Fruit fly (Drosophila melanogaster) whole organism, embryonic: ENCODE data around the gene CG32462.

ENCODE experiments used
- Bdp1 ChIP-seq: fragments of 200-800 bp; sonication (Bioruptor generic); optimal IDR thresholded peaks from 3 replicates; lab custom pipeline; 2016; ENCODE audit warnings: missing biosample characterization, missing genetic modification characterization
- CG18764 ChIP-seq: fragments of 200-800 bp; sonication (Bioruptor generic); optimal IDR thresholded peaks from 3 replicates; lab custom pipeline; 2016; ENCODE audit warnings: missing biosample characterization, missing genetic modification characterization
- CG2116 ChIP-seq: fragments of 200-800 bp; sonication (Bioruptor generic); optimal IDR thresholded peaks from 3 replicates; lab custom pipeline; 2018; ENCODE audit warnings: missing biosample characterization, mild to moderate bottlenecking, missing genetic modification characterization
- CG31365 ChIP-seq: fragments of 200-800 bp; sonication (Bioruptor generic); optimal IDR thresholded peaks from 2 replicates; lab custom pipeline; 2018; ENCODE audit warnings: missing biosample characterization, mild to moderate bottlenecking, missing genetic modification characterization
- CG9876 ChIP-seq: fragments of 200-800 bp; sonication (Bioruptor generic); optimal IDR thresholded peaks from 2 replicates; lab custom pipeline; 2016; ENCODE audit warnings: missing biosample characterization, missing genetic modification characterization
- CTCF ChIP-seq: fragments of 200-800 bp; sonication (Bioruptor generic); optimal IDR thresholded peaks from 2 replicates; lab custom pipeline; 2017; ENCODE audit warnings: missing biosample characterization, mild to moderate bottlenecking, missing genetic modification characterization, moderate library complexity
- Trl ChIP-seq, 3 experiments: fragments of >200 bp in 2 of 3; fragments of 200-800 bp in 1 of 3; sonication (Bioruptor generic) in 1 of 3; optimal IDR thresholded peaks; 2 replicates in 1 of 3; 3 replicates in 2 of 3; lab custom pipeline; 2016 to 2017; ENCODE audit warnings: missing biosample characterization in 1 of 3, missing genetic modification characterization in 1 of 3
- eyg ChIP-seq: fragments of 200-800 bp; sonication (Bioruptor generic); optimal IDR thresholded peaks from 3 replicates; lab custom pipeline; 2016; ENCODE audit warnings: missing biosample characterization, missing genetic modification characterization
- jing ChIP-seq: fragments of 200-800 bp; sonication (Bioruptor generic); optimal IDR thresholded peaks from 2 replicates; lab custom pipeline; 2018; ENCODE audit warnings: missing biosample characterization, mild to moderate bottlenecking, missing genetic modification characterization
- jumu ChIP-seq: fragments of 200-800 bp; sonication (Bioruptor generic); optimal IDR thresholded peaks from 3 replicates; lab custom pipeline; 2016; ENCODE audit warnings: missing biosample characterization, missing genetic modification characterization
- luna ChIP-seq: fragments of 200-800 bp; sonication (Bioruptor generic); optimal IDR thresholded peaks from 2 replicates; lab custom pipeline; 2016; ENCODE audit warnings: missing biosample characterization, missing genetic modification characterization
- pho ChIP-seq: fragments of 200-800 bp; sonication (Bioruptor generic); optimal IDR thresholded peaks from 2 replicates; lab custom pipeline; 2016; ENCODE audit warnings: missing biosample characterization, missing genetic modification characterization
- sima ChIP-seq: fragments of 200-800 bp; sonication (Bioruptor generic); optimal IDR thresholded peaks from 2 replicates; lab custom pipeline; 2016; ENCODE audit warnings: missing biosample characterization, missing genetic modification characterization
- so ChIP-seq: fragments of 200-800 bp; sonication (Bioruptor generic); IDR thresholded peaks from 3 replicates; pipeline ENCODE4 v1.3.6; 2022; ENCODE audit warnings: missing biosample characterization, missing genetic modification characterization

DNA sequence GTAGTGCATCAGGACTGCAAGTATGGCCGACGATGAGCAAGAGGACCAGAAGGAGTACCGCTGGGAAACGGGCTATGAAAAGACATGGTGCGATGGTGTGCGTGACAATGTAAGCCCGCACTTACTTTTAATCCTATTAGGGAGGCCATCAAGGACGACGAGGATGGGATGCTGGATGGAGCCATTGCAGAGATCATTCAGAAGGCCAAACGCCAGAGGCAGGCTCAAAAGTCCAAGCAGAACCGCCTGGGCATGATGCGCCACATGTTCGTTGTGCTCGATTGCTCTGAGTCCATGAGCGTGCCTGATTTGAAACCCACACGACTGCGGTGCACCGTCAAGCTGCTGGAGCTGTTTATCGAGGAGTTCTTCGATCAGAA, 26.0 kb upstream of the CG32462 start:
- no peak for TF ChIP-seq CG2116 (GFP tag; lab: Kevin White, UChicago)
- no peak for TF ChIP-seq jumu (GFP tag; lab: Kevin White, UChicago)
- TF ChIP-seq jing (GFP tag; lab: Kevin White, UChicago) = no peak
- TF ChIP-seq luna = no peak
- no peak for TF ChIP-seq CG18764 (GFP tag; lab: Kevin White, UChicago)
- TF ChIP-seq eyg (GFP tag; lab: Kevin White, UChicago) = no peak
- TF ChIP-seq sima = no peak
- TF ChIP-seq so = no peak
- TF ChIP-seq Bdp1 = no peak
- no peak for TF ChIP-seq CG31365
- no peak for TF ChIP-seq CTCF (GFP tag; lab: Kevin White, UChicago)
- TF ChIP-seq pho (GFP tag; lab: Kevin White, UChicago) = no peak
- TF ChIP-seq CG9876 (GFP tag; lab: Kevin White, UChicago) = no peak
- TF ChIP-seq Trl (optimal IDR thresholded peaks at IDR 0.05; lab: Kevin White, UChicago) = no peak
- no peak for TF ChIP-seq Trl (GFP tag; optimal IDR thresholded peaks at IDR 0.05; lab: Kevin White, UChicago)
